Fruit fly (Drosophila melanogaster): ENCODE measurements around the gene eag.
A peak's percentile ranks its signal among the peaks of the same experiment; 100 is the strongest.

The eag gene

dm6 chrX:14910464-14911349, 44.6 kb upstream of the eag start, which contains the start of gene CG14406 (continued):
- TF ChIP-seq CG11902 (GFP tag; optimal IDR thresholded peaks at IDR 0.05) (no peak), CG32006 (GFP tag; optimal IDR thresholded peaks at IDR 0.05) (peak; percentile 4), Lpt (GFP tag; optimal IDR thresholded peaks at IDR 0.05) (no peak), net (GFP tag; optimal IDR thresholded peaks at IDR 0.05) (no peak), CG6276 (GFP tag; optimal IDR thresholded peaks at IDR 0.05) (no peak), CG8319 (GFP tag; optimal IDR thresholded peaks at IDR 0.05) (no peak), Met (GFP tag; optimal IDR thresholded peaks at IDR 0.05) (peak; percentile 34), pdm3 (GFP tag; optimal IDR thresholded peaks at IDR 0.05) (no peak), dsx (GFP tag; optimal IDR thresholded peaks at IDR 0.05; ENCODE audit: poor library complexity, severe bottlenecking) (no peak), Hr38 (GFP tag; optimal IDR thresholded peaks at IDR 0.05) (no peak), CG8632 (GFP tag; optimal IDR thresholded peaks at IDR 0.05) (peak; percentile 9), vri (GFP tag; optimal IDR thresholded peaks at IDR 0.05) (no peak), CG7368 (GFP tag; optimal IDR thresholded peaks at IDR 0.05) (no peak), CG34406 (GFP tag; optimal IDR thresholded peaks at IDR 0.05) (peak; percentile 6), Eip75B (GFP tag; optimal IDR thresholded peaks at IDR 0.05) (no peak), CG6792 (GFP tag; optimal IDR thresholded peaks at IDR 0.05) (no peak), fd59A (GFP tag; optimal IDR thresholded peaks at IDR 0.05) (no peak), fkh (GFP tag; optimal IDR thresholded peaks at IDR 0.05) (no peak)

dm6 chrX:14913706-14914303, 41.5 kb upstream of the eag start, which contains the start of gene CG12398:
TSS of gene CG12398 (minus strand) at chrX:14913812.
- TF ChIP-seq CG6792 (GFP tag; optimal IDR thresholded peaks at IDR 0.05) (no peak), salr (GFP tag; optimal IDR thresholded peaks at IDR 0.05) (no peak), Ets96B (tag; optimal IDR thresholded peaks at IDR 0.05) (no peak), Eip75B (GFP tag; optimal IDR thresholded peaks at IDR 0.05) (no peak), CG6276 (GFP tag; optimal IDR thresholded peaks at IDR 0.05) (no peak)

- TF ChIP-seq Eip78C (GFP tag) (peak; percentile 20), Hr38 (GFP tag; optimal IDR thresholded peaks at IDR 0.05) (no peak), OdsH (GFP tag; optimal IDR thresholded peaks at IDR 0.05) (no peak), Eip93F (GFP tag; optimal IDR thresholded peaks at IDR 0.05) (no peak), CG16779 (tag; optimal IDR thresholded peaks at IDR 0.05) (no peak), Sox102F (GFP tag; optimal IDR thresholded peaks at IDR 0.05) (no peak), achi (GFP tag; optimal IDR thresholded peaks at IDR 0.05) (no peak), vri (GFP tag; optimal IDR thresholded peaks at IDR 0.05) (peak; percentile 52), fkh (GFP tag; optimal IDR thresholded peaks at IDR 0.05) (peak; percentile 57), Lpt (GFP tag; optimal IDR thresholded peaks at IDR 0.05) (no peak)
Observed at dm6 chrX:14918750-14919247, 36.5 kb upstream of the eag start, which contains the start of gene Eo. TSS of gene Eo (minus strand) at chrX:14918800.

DNA sequence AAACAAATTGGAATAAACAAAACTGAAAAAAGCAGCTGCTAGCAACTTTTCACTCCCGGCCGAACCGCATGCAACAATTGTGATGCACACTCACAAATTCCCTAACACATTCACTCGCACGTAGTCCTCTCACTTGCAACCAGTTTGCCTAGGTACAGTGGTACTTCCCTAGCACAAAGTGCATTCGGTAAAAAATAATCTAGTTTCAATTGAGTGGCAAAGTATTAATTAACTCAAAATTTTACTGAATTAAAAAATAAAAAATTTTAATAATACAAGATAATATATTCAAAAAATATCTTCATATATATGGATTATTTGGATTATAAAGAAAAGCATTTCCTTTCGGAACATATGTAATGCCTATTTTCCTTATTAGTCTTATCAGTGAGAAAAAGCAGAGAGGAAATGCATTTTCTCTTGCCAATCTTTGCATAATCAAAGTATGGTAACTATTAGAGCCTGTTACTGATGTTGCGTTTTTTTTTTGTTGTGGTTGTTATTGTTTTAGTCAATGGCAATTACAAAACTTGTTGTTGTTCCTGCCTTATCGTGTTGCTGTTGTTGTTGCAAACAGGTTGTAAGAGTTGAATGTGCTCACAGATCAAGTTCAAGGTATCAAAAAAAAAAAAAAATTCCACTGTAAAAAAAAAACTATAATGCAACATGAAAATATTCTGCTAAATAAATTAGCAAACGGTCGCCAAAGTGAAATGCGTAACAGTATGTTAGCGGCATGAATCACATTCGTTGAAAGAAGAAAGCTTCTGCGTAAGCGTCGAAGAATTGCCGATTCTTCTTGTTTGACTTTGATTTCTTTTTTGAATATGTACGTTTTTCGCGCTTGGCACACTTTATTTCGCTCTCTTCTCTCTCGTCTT, 32.6 kb upstream of the eag start:
- TF ChIP-seq CG8119 (GFP tag; IDR thresholded peaks at IDR 0.05) (peak; percentile 77), CG10669 (GFP tag; optimal IDR thresholded peaks at IDR 0.05) (peak; percentile 13), cyc (GFP tag; optimal IDR thresholded peaks at IDR 0.05) (no peak), net (GFP tag; optimal IDR thresholded peaks at IDR 0.05) (no peak), Eip78C (GFP tag) (peak; percentile 77), CG6854 (GFP tag; optimal IDR thresholded peaks at IDR 0.05) (no peak), fd85E (GFP tag; optimal IDR thresholded peaks at IDR 0.05) (no peak), CG1621 (tag; optimal IDR thresholded peaks at IDR 0.05) (no peak), CG34406 (GFP tag; optimal IDR thresholded peaks at IDR 0.05) (no peak), CG8319 (GFP tag; optimal IDR thresholded peaks at IDR 0.05) (no peak), fd59A (GFP tag; optimal IDR thresholded peaks at IDR 0.05) (no peak), Eip93F (GFP tag; optimal IDR thresholded peaks at IDR 0.05) (no peak), CG3919 (GFP tag; optimal IDR thresholded peaks at IDR 0.05) (peak; percentile 10), Ets96B (tag; optimal IDR thresholded peaks at IDR 0.05) (peak; percentile 42), Sox14 (GFP tag; optimal IDR thresholded peaks at IDR 0.05) (peak; percentile 27), Hr39 (GFP tag; optimal IDR thresholded peaks at IDR 0.05) (peak; percentile 27), CG11902 (GFP tag; optimal IDR thresholded peaks at IDR 0.05) (no peak), CG16779 (tag; optimal IDR thresholded peaks at IDR 0.05) (no peak), Hr38 (GFP tag; optimal IDR thresholded peaks at IDR 0.05) (no peak), dac (GFP tag; optimal IDR thresholded peaks at IDR 0.05) (no peak), eg (GFP tag; IDR thresholded peaks at IDR 0.05) (peak; percentile 66), fkh (GFP tag; optimal IDR thresholded peaks at IDR 0.05) (no peak), CG6792 (GFP tag; optimal IDR thresholded peaks at IDR 0.05) (no peak), CG6276 (GFP tag; optimal IDR thresholded peaks at IDR 0.05) (peak; percentile 65), pdm3 (GFP tag; optimal IDR thresholded peaks at IDR 0.05) (peak; percentile 40), acj6 (GFP tag; optimal IDR thresholded peaks at IDR 0.05) (peak; percentile 35), Met (GFP tag; optimal IDR thresholded peaks at IDR 0.05) (peak; percentile 32)
